Fruit fly (Drosophila melanogaster): ENCODE results near the gene CG42853.

The CG42853 gene

DNA sequence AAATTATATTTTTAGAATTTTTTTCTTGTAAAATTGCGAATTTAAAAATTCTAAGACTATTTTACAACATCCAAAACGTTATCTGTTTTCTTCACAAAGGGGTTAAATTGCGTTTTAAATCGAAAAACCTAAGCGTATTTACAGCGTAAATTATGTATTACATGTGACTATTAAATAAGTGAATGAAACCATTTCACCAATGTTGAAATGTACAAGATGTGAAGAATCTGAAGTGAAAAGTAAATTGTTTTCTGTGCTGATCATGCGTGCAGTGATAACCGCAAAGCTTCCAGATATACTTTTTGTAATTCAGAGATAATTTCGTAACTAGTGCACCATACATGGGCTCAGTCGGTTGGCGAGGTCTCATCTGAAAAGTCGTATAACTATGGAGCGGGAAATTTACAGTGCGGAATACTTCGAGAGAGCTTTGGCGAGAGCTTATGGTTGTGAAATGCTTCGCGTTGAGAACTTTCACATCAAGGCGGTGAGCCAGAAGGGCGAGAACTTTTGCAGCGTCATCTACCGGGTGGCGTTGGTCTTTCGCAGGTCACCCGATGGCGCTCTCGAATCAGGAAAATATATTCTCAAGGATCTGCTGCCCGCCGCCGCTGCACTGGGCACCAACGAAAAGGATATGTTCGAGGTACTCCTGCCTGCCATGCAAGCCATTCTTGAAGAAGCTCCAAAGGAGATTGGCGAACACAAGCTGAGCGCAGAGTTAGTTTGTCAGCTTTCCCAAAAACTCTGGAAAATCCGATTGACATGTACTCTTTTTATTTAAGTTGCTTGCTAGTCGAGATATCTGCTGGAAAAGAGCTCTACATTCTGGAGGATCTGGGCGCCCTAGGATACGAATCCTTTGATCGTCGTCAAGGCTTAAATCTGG lies 7.5 kb downstream of the CG42853 start (continued):
- peak; percentile 25 for TF ChIP-seq salm (tag; optimal IDR thresholded peaks at IDR 0.05)
- TF ChIP-seq CG13296 (GFP tag; optimal IDR thresholded peaks at IDR 0.05): no peak
- no peak for TF ChIP-seq stwl (tag; optimal IDR thresholded peaks at IDR 0.05)

DNA sequence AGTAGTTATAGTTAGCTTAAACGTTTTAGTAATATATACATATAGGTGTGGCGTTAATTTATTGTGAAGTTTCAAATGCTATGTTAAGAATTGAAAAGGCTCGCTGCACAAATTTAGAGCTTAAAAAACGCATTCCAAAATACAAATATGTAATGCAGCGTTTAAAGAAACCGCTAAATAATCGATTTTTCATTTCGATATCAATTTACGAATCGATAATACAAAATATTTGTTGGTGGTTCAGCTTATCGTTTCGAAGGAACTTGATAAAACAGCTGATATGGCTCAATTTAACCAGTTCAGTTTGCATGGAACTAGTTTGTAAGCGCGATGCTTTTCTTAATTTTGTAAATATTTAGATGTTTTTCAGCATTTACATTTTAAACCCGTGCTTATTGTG lies 9.1 kb downstream of the CG42853 start, which contains the start of the genes CG32195 and CG7341:
TSS of gene CG32195 (plus strand) at position 291 of the 400 bp plus-strand sequence.
TSS of gene CG7341 (plus strand) at position 291 of the 400 bp plus-strand sequence.
- TF ChIP-seq Ets97D (GFP tag; optimal IDR thresholded peaks at IDR 0.05) (no peak), Dll (GFP tag; IDR thresholded peaks at IDR 0.05; ENCODE audit: partially characterized antibody) (peak; percentile 83), CG11723 (GFP tag; optimal IDR thresholded peaks at IDR 0.05) (no peak), CG4328 (GFP tag; optimal IDR thresholded peaks at IDR 0.05) (no peak), CG3281 (GFP tag; optimal IDR thresholded peaks at IDR 0.05) (no peak), CG6654 (GFP tag; optimal IDR thresholded peaks at IDR 0.05) (no peak), Adf1 (GFP tag; IDR thresholded peaks at IDR 0.05) (no peak), oc (tag; optimal IDR thresholded peaks at IDR 0.05) (no peak), Hr51 (GFP tag; optimal IDR thresholded peaks at IDR 0.05) (no peak), chn (GFP tag; optimal IDR thresholded peaks at IDR 0.05) (no peak), C15 (GFP tag; IDR thresholded peaks at IDR 0.05) (no peak), tna (GFP tag; IDR thresholded peaks at IDR 0.05; ENCODE audit: partially characterized antibody) (peak; percentile 79), trh (GFP tag; optimal IDR thresholded peaks at IDR 0.05) (no peak), bbx (GFP tag; IDR thresholded peaks at IDR 0.05; ENCODE audit: partially characterized antibody) (peak; percentile 85), mld (GFP tag; IDR thresholded peaks at IDR 0.05; ENCODE audit: partially characterized antibody) (no peak), cas (GFP tag; IDR thresholded peaks at IDR 0.05) (no peak), bcd (GFP tag; optimal IDR thresholded peaks at IDR 0.05) (no peak), ci (GFP tag; IDR thresholded peaks at IDR 0.05) (no peak), maf-S (GFP tag; optimal IDR thresholded peaks at IDR 0.05) (no peak), CG10565 (GFP tag; optimal IDR thresholded peaks at IDR 0.05) (no peak), CG9437 (GFP tag; optimal IDR thresholded peaks at IDR 0.05) (no peak), Atf-2 (GFP tag; optimal IDR thresholded peaks at IDR 0.05) (no peak), unc-4 (GFP tag; IDR thresholded peaks at IDR 0.05; ENCODE audit: partially characterized antibody) (peak; percentile 72), CG34224 (GFP tag; IDR thresholded peaks at IDR 0.05; ENCODE audit: partially characterized antibody) (peak; percentile 93), CG7556 (GFP tag; optimal IDR thresholded peaks at IDR 0.05) (no peak), CG32532 (GFP tag; IDR thresholded peaks at IDR 0.05) (no peak), fd3F (GFP tag; optimal IDR thresholded peaks at IDR 0.05) (no peak), az2 (GFP tag; optimal IDR thresholded peaks at IDR 0.05) (no peak), Max (GFP tag; optimal IDR thresholded peaks at IDR 0.05) (no peak), sna (GFP tag; IDR thresholded peaks at IDR 0.05; ENCODE audit: partially characterized antibody) (peak; percentile 83), TFAM (GFP tag; optimal IDR thresholded peaks at IDR 0.05) (no peak), CG1647 (GFP tag; optimal IDR thresholded peaks at IDR 0.05) (no peak), CG3163 (GFP tag; optimal IDR thresholded peaks at IDR 0.05) (no peak), CG12744 (GFP tag; optimal IDR thresholded peaks at IDR 0.05) (no peak), wor (GFP tag; IDR thresholded peaks at IDR 0.05) (no peak), CG15479 (GFP tag; optimal IDR thresholded peaks at IDR 0.05) (no peak), pzg (GFP tag; optimal IDR thresholded peaks at IDR 0.05) (peak; percentile 64), Neu2 (GFP tag; optimal IDR thresholded peaks at IDR 0.05; ENCODE audit: borderline replicate concordance) (no peak), hb (GFP tag; IDR thresholded peaks at IDR 0.05; ENCODE audit: partially characterized antibody) (peak; percentile 53; the same call in 1 of the 3 replicates), Abd-B (GFP tag; optimal IDR thresholded peaks at IDR 0.05) (no peak), dpn (GFP tag; optimal IDR thresholded peaks at IDR 0.05) (no peak), rib (GFP tag; IDR thresholded peaks at IDR 0.05) (no peak), ato (GFP tag; IDR thresholded peaks at IDR 0.05; ENCODE audit: partially characterized antibody) (peak; percentile 88), CG8765 (GFP tag; IDR thresholded peaks at IDR 0.05) (no peak)

All from whole organism, embryonic.